Worm (Caenorhabditis elegans) whole organism, L1 larva: Measurements from ENCODE around the gene Y43C5A.2.

ENCODE experiments used
- C04F5.9 ChIP-seq: sonication (generic microtip); optimal IDR thresholded peaks from 2 replicates; lab custom pipeline; 2016; ENCODE audit warnings: missing genetic modification characterization, missing compliant biosample characterization
- C16A3.4 ChIP-seq: fragments of 150-350 bp; optimal IDR thresholded peaks from 2 replicates; lab custom pipeline; 2014; ENCODE audit warnings: missing biosample characterization, missing genetic modification characterization
- C34B4.2 ChIP-seq: sonication (generic microtip); optimal IDR thresholded peaks from 2 replicates; lab custom pipeline; 2017; ENCODE audit warnings: mild to moderate bottlenecking, missing genetic modification characterization, missing compliant biosample characterization
- aha-1 ChIP-seq: fragments of 150-350 bp; optimal IDR thresholded peaks from 2 replicates; lab custom pipeline; 2014; ENCODE audit warnings: missing biosample characterization, missing genetic modification characterization
- alr-1 ChIP-seq: fragments of 200-800 bp; sonication (Bioruptor generic); optimal IDR thresholded peaks from 2 replicates; lab custom pipeline; 2018; ENCODE audit warnings: borderline replicate concordance, mild to moderate bottlenecking, missing genetic modification characterization, missing compliant biosample characterization
- aly-2 ChIP-seq: fragments of 150-350 bp; optimal IDR thresholded peaks from 2 replicates; lab custom pipeline; 2014; ENCODE audit warnings: missing biosample characterization, missing genetic modification characterization
- ama-1 ChIP-seq: fragments of 150-350 bp; optimal IDR thresholded peaks from 2 replicates; lab custom pipeline; 2014
- ceh-8 ChIP-seq: fragments of 200-800 bp; sonication (Bioruptor generic); optimal IDR thresholded peaks from 2 replicates; lab custom pipeline; 2018; ENCODE audit warnings: mild to moderate bottlenecking, missing genetic modification characterization, moderate library complexity, missing compliant biosample characterization
- ceh-82 ChIP-seq, 3 experiments: fragments of 150-350 bp in 1 of 3; sonication (generic microtip) in 2 of 3; optimal IDR thresholded peaks; 2 replicates each; lab custom pipeline; 2014 to 2017; ENCODE audit warnings: missing biosample characterization in 3 of 3, missing genetic modification characterization in 3 of 3
- ceh-88 ChIP-seq: fragments of 200-800 bp; sonication (Bioruptor generic); IDR thresholded peaks from 2 replicates; pipeline ENCODE4 v1.3.6; 2022; ENCODE audit warnings: missing genetic modification characterization, missing compliant biosample characterization
- ceh-90 ChIP-seq: sonication (generic microtip); optimal IDR thresholded peaks from 2 replicates; lab custom pipeline; 2016; ENCODE audit warnings: missing genetic modification characterization, missing compliant biosample characterization
- dsc-1 ChIP-seq: sonication (generic microtip); optimal IDR thresholded peaks from 2 replicates; lab custom pipeline; 2016; ENCODE audit warnings: mild to moderate bottlenecking, missing genetic modification characterization, missing compliant biosample characterization
- efl-1 ChIP-seq, 4 experiments: fragments of 150-350 bp; optimal IDR thresholded peaks in 3 of 4; peaks in 1 of 4; 1 replicate in 1 of 4; 2 replicates in 3 of 4; lab custom pipeline; 2014; ENCODE audit warnings: missing biosample characterization in 2 of 4, missing genetic modification characterization in 2 of 4, missing genetic modification reagents in 2 of 4
- efl-3 ChIP-seq: fragments of 200-800 bp; sonication (Bioruptor generic); optimal IDR thresholded peaks from 2 replicates; lab custom pipeline; 2018; ENCODE audit warnings: mild to moderate bottlenecking, missing genetic modification characterization, missing compliant biosample characterization
- elt-2 ChIP-seq: sonication (generic microtip); optimal IDR thresholded peaks from 2 replicates; lab custom pipeline; 2016; ENCODE audit warnings: missing genetic modification characterization, mild to moderate bottlenecking, inconsistent platforms, missing compliant biosample characterization, missing genetic modification reagents
- ets-5 ChIP-seq: fragments of 200-800 bp; sonication (Bioruptor generic); IDR thresholded peaks from 2 replicates; pipeline ENCODE4 v1.3.6; 2022; ENCODE audit warnings: missing genetic modification characterization, missing compliant biosample characterization
- fkh-4 ChIP-seq: sonication (generic microtip); optimal IDR thresholded peaks from 2 replicates; lab custom pipeline; 2016; ENCODE audit warnings: missing compliant biosample characterization, missing genetic modification characterization, borderline replicate concordance
- grh-1 ChIP-seq: fragments of 200-800 bp; sonication (Bioruptor generic); IDR thresholded peaks from 2 replicates; pipeline ENCODE4 v1.3.6; 2022; ENCODE audit warnings: missing genetic modification reagents, missing genetic modification characterization, missing compliant biosample characterization
- irx-1 ChIP-seq: sonication (generic microtip); optimal IDR thresholded peaks from 2 replicates; lab custom pipeline; 2016; ENCODE audit warnings: missing genetic modification characterization, missing compliant biosample characterization
- jun-1 ChIP-seq: fragments of 150-350 bp; optimal IDR thresholded peaks from 2 replicates; lab custom pipeline; 2014; ENCODE audit warnings: missing biosample characterization, missing genetic modification reagents, missing genetic modification characterization
- lin-13 ChIP-seq: fragments of 150-350 bp; optimal IDR thresholded peaks from 2 replicates; lab custom pipeline; 2014; ENCODE audit warnings: missing biosample characterization, missing genetic modification reagents, missing genetic modification characterization
- lin-15B ChIP-seq: fragments of 150-350 bp; sonication (generic microtip); optimal IDR thresholded peaks from 3 replicates; lab custom pipeline; 2014; ENCODE audit warnings: missing biosample characterization, missing genetic modification characterization
- lin-39 ChIP-seq: fragments of 150-350 bp; optimal IDR thresholded peaks from 2 replicates; lab custom pipeline; 2014; ENCODE audit warnings: missing biosample characterization, missing genetic modification reagents, missing genetic modification characterization
- mab-9 ChIP-seq: fragments of 200-800 bp; sonication (Bioruptor generic); IDR thresholded peaks from 2 replicates; pipeline ENCODE4 v1.3.6; 2022; ENCODE audit warnings: missing genetic modification reagents, missing genetic modification characterization, missing compliant biosample characterization
- mep-1 ChIP-seq: fragments of 150-350 bp; optimal IDR thresholded peaks from 2 replicates; lab custom pipeline; 2014; ENCODE audit warnings: missing biosample characterization, missing genetic modification characterization
- nhr-12 ChIP-seq: sonication (generic microtip); optimal IDR thresholded peaks from 2 replicates; lab custom pipeline; 2017; ENCODE audit warnings: missing biosample characterization, missing genetic modification characterization
- nhr-19 ChIP-seq: fragments of 200-800 bp; sonication (Bioruptor generic); conservative IDR thresholded peaks from 2 replicates; pipeline ENCODE4 v1.3.6; 2022; ENCODE audit warnings: missing genetic modification characterization, missing compliant biosample characterization
- nhr-237 ChIP-seq: fragments of 150-350 bp; optimal IDR thresholded peaks from 2 replicates; lab custom pipeline; 2014; ENCODE audit warnings: missing biosample characterization, missing genetic modification characterization
- nhr-47 ChIP-seq: sonication (generic microtip); optimal IDR thresholded peaks from 2 replicates; lab custom pipeline; 2016; ENCODE audit warnings: mild to moderate bottlenecking, missing genetic modification characterization, moderate library complexity, missing compliant biosample characterization
- nhr-71 ChIP-seq: sonication (generic microtip); optimal IDR thresholded peaks from 2 replicates; lab custom pipeline; 2016; ENCODE audit warnings: mild to moderate bottlenecking, missing genetic modification characterization, moderate library complexity, missing compliant biosample characterization
- nhr-85 ChIP-seq: sonication (generic microtip); peaks from one replicate; lab custom pipeline; 2016; ENCODE audit warnings: missing genetic modification characterization, inconsistent platforms, missing compliant biosample characterization
- pag-3 ChIP-seq: sonication (generic microtip); optimal IDR thresholded peaks from 2 replicates; lab custom pipeline; 2017; ENCODE audit warnings: missing genetic modification characterization, mild to moderate bottlenecking, missing compliant biosample characterization, antibody characterized with exemption, borderline replicate concordance; ENCODE audit not compliant: insufficient read depth
- pax-3 ChIP-seq: fragments of 200-800 bp; sonication (Bioruptor generic); optimal IDR thresholded peaks from 2 replicates; lab custom pipeline; 2018; ENCODE audit warnings: mild to moderate bottlenecking, missing genetic modification characterization, moderate library complexity, missing compliant biosample characterization
- pqm-1 ChIP-seq: sonication (generic microtip); optimal IDR thresholded peaks from 3 replicates; lab custom pipeline; 2017; ENCODE audit warnings: missing biosample characterization, missing genetic modification characterization
- sox-4 ChIP-seq: sonication (generic microtip); optimal IDR thresholded peaks from 2 replicates; lab custom pipeline; 2016; ENCODE audit warnings: missing genetic modification characterization, missing compliant biosample characterization
- sup-37 ChIP-seq: fragments of 200-800 bp; sonication (Bioruptor generic); optimal IDR thresholded peaks from 2 replicates; lab custom pipeline; 2018; ENCODE audit warnings: mild to moderate bottlenecking, missing genetic modification characterization, missing compliant biosample characterization
- swsn-7 ChIP-seq: sonication (generic microtip); optimal IDR thresholded peaks from 2 replicates; lab custom pipeline; 2016; ENCODE audit warnings: missing genetic modification characterization, missing compliant biosample characterization
- tbx-2 ChIP-seq: sonication (generic microtip); optimal IDR thresholded peaks from 2 replicates; lab custom pipeline; 2016; ENCODE audit warnings: missing genetic modification characterization, missing compliant biosample characterization
- tlp-1 ChIP-seq: fragments of 150-350 bp; optimal IDR thresholded peaks from 2 replicates; lab custom pipeline; 2014; ENCODE audit warnings: missing biosample characterization, missing genetic modification characterization
- unc-130 ChIP-seq: fragments of 150-350 bp; optimal IDR thresholded peaks from 2 replicates; lab custom pipeline; 2017; ENCODE audit warnings: missing biosample characterization, missing genetic modification characterization, inconsistent platforms
- unc-62 ChIP-seq: fragments of 150-350 bp; optimal IDR thresholded peaks from 2 replicates; lab custom pipeline; 2014; ENCODE audit warnings: missing biosample characterization, missing genetic modification reagents, missing genetic modification characterization
- unc-86 ChIP-seq: sonication (generic microtip); optimal IDR thresholded peaks from 2 replicates; lab custom pipeline; 2016; ENCODE audit warnings: missing genetic modification characterization, missing compliant biosample characterization
- zip-4 ChIP-seq: fragments of 200-800 bp; sonication (Bioruptor generic); optimal IDR thresholded peaks from 2 replicates; lab custom pipeline; 2018; ENCODE audit warnings: mild to moderate bottlenecking, missing genetic modification characterization, moderate library complexity, missing compliant biosample characterization
- ztf-11 ChIP-seq, 2 experiments: sonication (generic microtip); optimal IDR thresholded peaks; 2 replicates each; lab custom pipeline; 2016 to 2017; ENCODE audit warnings: missing genetic modification characterization in 2 of 2, missing biosample characterization in 1 of 2, missing compliant biosample characterization in 1 of 2

Gene Y43C5A.2

ce11 chrIV:10252350-10252792 is 17.3 kb upstream of the Y43C5A.2 start (continued):
- TF ChIP-seq tlp-1 (tag; lab: Kevin White, UChicago): no peak
- peak in 1 of 2 experiments; percentile 41 for TF ChIP-seq ztf-11 (tag; optimal IDR thresholded peaks at IDR 0.05; lab: Kevin White, UChicago)
- no peak for TF ChIP-seq pag-3 (tag; lab: Kevin White, UChicago)
- TF ChIP-seq lin-13 (GFP tag; lab: Kevin White, UChicago): peak; percentile 87
- peak; percentile 97 for TF ChIP-seq unc-86 (tag; lab: Kevin White, UChicago)
- TF ChIP-seq pqm-1 (tag; lab: Kevin White, UChicago): no peak
- TF ChIP-seq tbx-2 (tag; lab: Kevin White, UChicago): peak; percentile 95
- no peak for TF ChIP-seq alr-1 (tag; lab: Kevin White, UChicago)
- TF ChIP-seq nhr-47 (tag; lab: Kevin White, UChicago): peak; percentile 96
- peak; percentile 81 for TF ChIP-seq mep-1 (tag; lab: Kevin White, UChicago)
- peak; percentile 46; the same call in 1 of the 2 replicates for TF ChIP-seq grh-1 (GFP tag; lab: Robert Waterston, UW)
- no peak for TF ChIP-seq ets-5 (GFP tag; lab: Robert Waterston, UW)
- TF ChIP-seq sox-4: peak; percentile 93
- peak; percentile 73 for TF ChIP-seq aly-2
- peak; percentile 87 for TF ChIP-seq elt-2
- peak; percentile 94 for TF ChIP-seq ceh-8 (GFP tag; lab: Kevin White, UChicago)
- peak; percentile 90 for TF ChIP-seq irx-1
- peak; percentile 77 for TF ChIP-seq C16A3.4
- peak; percentile 28 to 73 (median 42) for TF ChIP-seq ceh-82 (tag; optimal IDR thresholded peaks at IDR 0.05; lab: Kevin White, UChicago)
- TF ChIP-seq mab-9 (GFP tag; lab: Robert Waterston, UW): no peak
- peak; percentile 93 for TF ChIP-seq nhr-85 (tag; lab: Kevin White, UChicago)
- peak; percentile 74 for TF ChIP-seq sup-37 (GFP tag; lab: Kevin White, UChicago)
- TF ChIP-seq aha-1 (tag; lab: Kevin White, UChicago): no peak
- TF ChIP-seq ama-1: peak; percentile 63
- peak; percentile 94 for TF ChIP-seq swsn-7 (tag; lab: Kevin White, UChicago)
- TF ChIP-seq fkh-4: peak; percentile 51
- no peak for TF ChIP-seq nhr-12
- no peak for TF ChIP-seq unc-62 (GFP tag; lab: Kevin White, UChicago)
- no peak for TF ChIP-seq efl-3 (GFP tag; lab: Kevin White, UChicago)
- peak; percentile 55 for TF ChIP-seq zip-4 (GFP tag; lab: Kevin White, UChicago)
- TF ChIP-seq unc-130: no peak
- TF ChIP-seq C34B4.2: no peak

ce11 chrIV:10252886-10253639 is 16.6 kb upstream of the Y43C5A.2 start:
- TF ChIP-seq unc-86 (tag; lab: Kevin White, UChicago): no peak
- TF ChIP-seq alr-1 (tag; lab: Kevin White, UChicago): no peak
- peak; percentile 60 for TF ChIP-seq pax-3 (tag; lab: Kevin White, UChicago)
- TF ChIP-seq aly-2: no peak
- TF ChIP-seq fkh-4: no peak
- no peak for TF ChIP-seq lin-39 (tag; lab: Kevin White, UChicago)
- TF ChIP-seq dsc-1 (tag; lab: Kevin White, UChicago): peak; percentile 98
- TF ChIP-seq ceh-88 (GFP tag; lab: Robert Waterston, UW): 0 out of 2 replicates have a peak, but pooled peaks have one; percentile 6
- no peak for TF ChIP-seq nhr-19 (GFP tag; lab: Robert Waterston, UW)
- TF ChIP-seq efl-1 (optimal IDR thresholded peaks at IDR 0.05; lab: Kevin White, UChicago): no peak
- peak in 1 of 2 experiments; percentile 77 for TF ChIP-seq efl-1 (GFP tag; optimal IDR thresholded peaks at IDR 0.05 in 1 of 2; lab: Kevin White, UChicago)
- TF ChIP-seq nhr-71 (tag; lab: Kevin White, UChicago): no peak
- TF ChIP-seq C04F5.9 (tag; lab: Kevin White, UChicago): no peak
- TF ChIP-seq mep-1 (tag; lab: Kevin White, UChicago): no peak
- TF ChIP-seq jun-1 (tag; lab: Kevin White, UChicago): no peak
- no peak for TF ChIP-seq tbx-2 (tag; lab: Kevin White, UChicago)
- no peak for TF ChIP-seq ztf-11 (tag; optimal IDR thresholded peaks at IDR 0.05; lab: Kevin White, UChicago)
- TF ChIP-seq mab-9 (GFP tag; lab: Robert Waterston, UW): no peak
- peak; percentile 11 for TF ChIP-seq lin-15B (tag; lab: Kevin White, UChicago)
- TF ChIP-seq swsn-7 (tag; lab: Kevin White, UChicago): no peak
- no peak for TF ChIP-seq ceh-90 (tag; lab: Kevin White, UChicago)
- TF ChIP-seq nhr-237: no peak
